Fruit fly (Drosophila melanogaster) whole organism, embryonic: ENCODE measurements around the gene CG14174.

Source experiments
- Adf1 ChIP-seq: fragments of 200-800 bp; sonication (Bioruptor generic); IDR thresholded peaks from 2 replicates; pipeline ENCODE4 v1.3.6; 2022; ENCODE audit warnings: missing biosample characterization, missing genetic modification characterization
- Aef1 ChIP-seq: fragments of 200-800 bp; sonication (Bioruptor generic); IDR thresholded peaks from 3 replicates; pipeline ENCODE4 v1.3.6; 2022; ENCODE audit warnings: missing biosample characterization, missing genetic modification characterization
- Blimp-1 ChIP-seq: fragments of 200-800 bp; sonication (Bioruptor generic); optimal IDR thresholded peaks from 3 replicates; lab custom pipeline; 2018; ENCODE audit warnings: missing biosample characterization, missing genetic modification characterization, mild to moderate bottlenecking, moderate library complexity, missing genetic modification reagents
- CG10543 ChIP-seq: fragments of 200-800 bp; sonication (Bioruptor generic); optimal IDR thresholded peaks from 3 replicates; lab custom pipeline; 2017; ENCODE audit warnings: missing biosample characterization, mild to moderate bottlenecking, missing genetic modification characterization, moderate library complexity
- CG11085 ChIP-seq: fragments of 200-800 bp; sonication (Bioruptor generic); IDR thresholded peaks from 2 replicates; pipeline ENCODE4 v1.3.6; 2022; ENCODE audit warnings: missing biosample characterization, missing genetic modification characterization
- CG11696 ChIP-seq: fragments of 200-800 bp; sonication (Bioruptor generic); IDR thresholded peaks from 2 replicates; pipeline ENCODE4 v1.3.6; 2022; ENCODE audit warnings: missing biosample characterization, missing genetic modification characterization
- CG13287 ChIP-seq: fragments of 200-800 bp; sonication (Bioruptor generic); IDR thresholded peaks from 2 replicates; pipeline ENCODE4 v1.3.6; 2022; ENCODE audit warnings: missing biosample characterization, missing genetic modification characterization; ENCODE audit not compliant: partially characterized antibody
- CG13296 ChIP-seq: fragments of 200-800 bp; sonication (Bioruptor generic); optimal IDR thresholded peaks from 3 replicates; lab custom pipeline; 2018; ENCODE audit warnings: missing biosample characterization, mild to moderate bottlenecking, missing genetic modification characterization
- CG15073 ChIP-seq: fragments of 200-800 bp; sonication (Bioruptor generic); optimal IDR thresholded peaks from 2 replicates; lab custom pipeline; 2016; ENCODE audit warnings: missing biosample characterization, missing genetic modification characterization
- CG15269 ChIP-seq: fragments of 200-800 bp; sonication (Bioruptor generic); optimal IDR thresholded peaks from 2 replicates; lab custom pipeline; 2018; ENCODE audit warnings: missing biosample characterization, mild to moderate bottlenecking, missing genetic modification characterization, moderate library complexity
- CG17385 ChIP-seq: fragments of 200-800 bp; sonication (Bioruptor generic); optimal IDR thresholded peaks from 3 replicates; lab custom pipeline; 2018; ENCODE audit warnings: missing biosample characterization, mild to moderate bottlenecking, missing genetic modification characterization
- CG17912 ChIP-seq: fragments of 200-800 bp; sonication (Bioruptor generic); optimal IDR thresholded peaks from 2 replicates; lab custom pipeline; 2018; ENCODE audit warnings: missing biosample characterization, mild to moderate bottlenecking, missing genetic modification characterization
- CG1832 ChIP-seq: fragments of 200-800 bp; sonication (Bioruptor generic); optimal IDR thresholded peaks from 2 replicates; lab custom pipeline; 2017; ENCODE audit warnings: missing biosample characterization, mild to moderate bottlenecking, missing genetic modification characterization, inconsistent platforms
- CG4707 ChIP-seq: fragments of 200-800 bp; sonication (Bioruptor generic); optimal IDR thresholded peaks from 2 replicates; lab custom pipeline; 2018; ENCODE audit warnings: missing biosample characterization, mild to moderate bottlenecking, missing genetic modification characterization, moderate library complexity
- CG8924 ChIP-seq: fragments of 200-800 bp; optimal IDR thresholded peaks from 3 replicates; lab custom pipeline; 2019; ENCODE audit warnings: missing biosample characterization, mild to moderate bottlenecking, missing genetic modification characterization, moderate library complexity
- CHES-1-like ChIP-seq: fragments of 200-800 bp; sonication (Bioruptor generic); optimal IDR thresholded peaks from 2 replicates; lab custom pipeline; 2016; ENCODE audit warnings: missing biosample characterization, missing genetic modification characterization
- Deaf1 ChIP-seq: fragments of 200-800 bp; optimal IDR thresholded peaks from 3 replicates; lab custom pipeline; 2019; ENCODE audit warnings: missing biosample characterization, mild to moderate bottlenecking, missing genetic modification characterization, moderate library complexity
- Doc3 ChIP-seq: fragments of 200-800 bp; sonication (Bioruptor generic); IDR thresholded peaks from 3 replicates; pipeline ENCODE4 v1.3.6; 2022; ENCODE audit warnings: missing biosample characterization, missing genetic modification characterization; ENCODE audit not compliant: partially characterized antibody
- Fer1 ChIP-seq: fragments of 200-800 bp; sonication (Bioruptor generic); optimal IDR thresholded peaks from 2 replicates; lab custom pipeline; 2017; ENCODE audit warnings: missing biosample characterization, mild to moderate bottlenecking, missing genetic modification characterization
- Hmr ChIP-seq: fragments of 200-800 bp; sonication (Bioruptor generic); optimal IDR thresholded peaks from 3 replicates; lab custom pipeline; 2017; ENCODE audit warnings: mild to moderate bottlenecking, missing biosample characterization, missing genetic modification reagents, missing genetic modification characterization
- Hsf ChIP-seq: fragments of 200-800 bp; sonication (Bioruptor generic); optimal IDR thresholded peaks from 3 replicates; lab custom pipeline; 2016; ENCODE audit warnings: missing biosample characterization, missing genetic modification characterization
- MTF-1 ChIP-seq: fragments of 200-800 bp; sonication (Bioruptor generic); optimal IDR thresholded peaks from 2 replicates; lab custom pipeline; 2018; ENCODE audit warnings: missing biosample characterization, mild to moderate bottlenecking, missing genetic modification characterization, borderline replicate concordance
- Mrtf ChIP-seq: fragments of 200-800 bp; sonication (Bioruptor generic); IDR thresholded peaks from 3 replicates; pipeline ENCODE4 v1.3.6; 2022; ENCODE audit warnings: missing biosample characterization, missing genetic modification characterization
- NfI ChIP-seq: fragments of 200-800 bp; sonication (Bioruptor generic); optimal IDR thresholded peaks from 3 replicates; lab custom pipeline; 2018; ENCODE audit warnings: missing biosample characterization, mild to moderate bottlenecking, missing genetic modification characterization, moderate library complexity
- Scr ChIP-seq: fragments of 200-800 bp; sonication (Bioruptor generic); IDR thresholded peaks from 2 replicates; pipeline ENCODE4 v1.3.6; 2022; ENCODE audit warnings: missing biosample characterization, missing genetic modification characterization; ENCODE audit not compliant: partially characterized antibody
- Trl ChIP-seq, 3 experiments: fragments of >200 bp in 2 of 3; fragments of 200-800 bp in 1 of 3; sonication (Bioruptor generic) in 1 of 3; optimal IDR thresholded peaks; 2 replicates in 1 of 3; 3 replicates in 2 of 3; lab custom pipeline; 2016 to 2017; ENCODE audit warnings: missing biosample characterization in 1 of 3, missing genetic modification characterization in 1 of 3
- abd-A ChIP-seq: fragments of 200-800 bp; sonication (Bioruptor generic); optimal IDR thresholded peaks from 3 replicates; lab custom pipeline; 2019; ENCODE audit warnings: missing biosample characterization, mild to moderate bottlenecking, missing genetic modification characterization, moderate library complexity
- chinmo ChIP-seq: fragments of 200-800 bp; sonication (Bioruptor generic); IDR thresholded peaks from 4 replicates; pipeline ENCODE4 v1.3.6; 2022; ENCODE audit warnings: missing biosample characterization, missing genetic modification characterization; ENCODE audit not compliant: partially characterized antibody
- corto ChIP-seq: fragments of 200-800 bp; sonication (Bioruptor generic); optimal IDR thresholded peaks from 2 replicates; lab custom pipeline; 2016; ENCODE audit warnings: missing biosample characterization, mild to moderate bottlenecking, missing genetic modification characterization, moderate library complexity
- crp ChIP-seq, 2 experiments: fragments of 200-800 bp; sonication (Bioruptor generic); optimal IDR thresholded peaks; 2 replicates in 1 of 2; 3 replicates in 1 of 2; lab custom pipeline; 2017; ENCODE audit warnings: missing biosample characterization in 2 of 2, missing genetic modification characterization in 2 of 2, mild to moderate bottlenecking in 1 of 2, moderate library complexity in 1 of 2
- ems ChIP-seq: fragments of 200-800 bp; sonication (Bioruptor generic); optimal IDR thresholded peaks from 3 replicates; lab custom pipeline; 2016; ENCODE audit warnings: missing biosample characterization, missing genetic modification characterization
- eve ChIP-seq, 2 experiments: fragments of >200 bp; optimal IDR thresholded peaks; 2 replicates each; lab custom pipeline; 2017; ENCODE audit warnings: missing biosample characterization in 2 of 2, missing genetic modification characterization in 2 of 2
- gro ChIP-seq: fragments of 200-800 bp; sonication (Bioruptor generic); optimal IDR thresholded peaks from 2 replicates; lab custom pipeline; 2016; ENCODE audit warnings: missing biosample characterization, missing genetic modification characterization
- lab ChIP-seq: fragments of 200-800 bp; sonication (Bioruptor generic); optimal IDR thresholded peaks from 3 replicates; lab custom pipeline; 2017; ENCODE audit warnings: missing biosample characterization, missing genetic modification characterization, mild to moderate bottlenecking, moderate library complexity, missing genetic modification reagents
- lola ChIP-seq, 3 experiments: fragments of >200 bp in 2 of 3; fragments of 200-800 bp in 1 of 3; sonication (Bioruptor generic) in 1 of 3; optimal IDR thresholded peaks; 2 replicates each; lab custom pipeline; 2017 to 2019; ENCODE audit warnings: missing biosample characterization in 3 of 3, missing genetic modification characterization in 3 of 3, mild to moderate bottlenecking in 1 of 3, moderate library complexity in 1 of 3
- mirr ChIP-seq: fragments of 200-800 bp; sonication (Bioruptor generic); optimal IDR thresholded peaks from 3 replicates; lab custom pipeline; 2018; ENCODE audit warnings: missing biosample characterization, mild to moderate bottlenecking, missing genetic modification characterization
- odd ChIP-seq: fragments of 200-800 bp; sonication (Bioruptor generic); optimal IDR thresholded peaks from 2 replicates; lab custom pipeline; 2017; ENCODE audit warnings: missing biosample characterization, mild to moderate bottlenecking, missing genetic modification characterization
- pzg ChIP-seq: fragments of 200-800 bp; sonication (Bioruptor generic); optimal IDR thresholded peaks from 3 replicates; lab custom pipeline; 2018; ENCODE audit warnings: missing biosample characterization, mild to moderate bottlenecking, missing genetic modification characterization, moderate library complexity
- repo ChIP-seq: fragments of 200-800 bp; sonication (Bioruptor generic); optimal IDR thresholded peaks from 2 replicates; lab custom pipeline; 2016; ENCODE audit warnings: missing biosample characterization, missing genetic modification characterization
- rib ChIP-seq: fragments of 200-800 bp; sonication (Bioruptor generic); IDR thresholded peaks from 2 replicates; pipeline ENCODE4 v1.3.6; 2022; ENCODE audit warnings: missing biosample characterization, missing genetic modification characterization
- sqz ChIP-seq: fragments of 200-800 bp; sonication (Bioruptor generic); optimal IDR thresholded peaks from 3 replicates; lab custom pipeline; 2018; ENCODE audit warnings: missing biosample characterization, mild to moderate bottlenecking, missing genetic modification characterization
- stwl ChIP-seq: fragments of 200-800 bp; sonication (Bioruptor generic); optimal IDR thresholded peaks from 3 replicates; lab custom pipeline; 2018; ENCODE audit warnings: missing biosample characterization, mild to moderate bottlenecking, missing genetic modification characterization, moderate library complexity
- tup ChIP-seq: fragments of 200-800 bp; sonication (Bioruptor generic); optimal IDR thresholded peaks from 2 replicates; lab custom pipeline; 2016; ENCODE audit warnings: missing biosample characterization, mild to moderate bottlenecking, missing genetic modification characterization, moderate library complexity
- wor ChIP-seq: fragments of 200-800 bp; sonication (Bioruptor generic); IDR thresholded peaks from 2 replicates; pipeline ENCODE4 v1.3.6; 2022; ENCODE audit warnings: missing biosample characterization, missing genetic modification characterization
- yki ChIP-seq: fragments of >200 bp; optimal IDR thresholded peaks from 3 replicates; lab custom pipeline; 2018
- zen2 ChIP-seq: fragments of 200-800 bp; sonication (Bioruptor generic); IDR thresholded peaks from 3 replicates; pipeline ENCODE4 v1.3.6; 2022; ENCODE audit warnings: missing biosample characterization, missing genetic modification characterization; ENCODE audit not compliant: partially characterized antibody

Gene CG14174

DNA sequence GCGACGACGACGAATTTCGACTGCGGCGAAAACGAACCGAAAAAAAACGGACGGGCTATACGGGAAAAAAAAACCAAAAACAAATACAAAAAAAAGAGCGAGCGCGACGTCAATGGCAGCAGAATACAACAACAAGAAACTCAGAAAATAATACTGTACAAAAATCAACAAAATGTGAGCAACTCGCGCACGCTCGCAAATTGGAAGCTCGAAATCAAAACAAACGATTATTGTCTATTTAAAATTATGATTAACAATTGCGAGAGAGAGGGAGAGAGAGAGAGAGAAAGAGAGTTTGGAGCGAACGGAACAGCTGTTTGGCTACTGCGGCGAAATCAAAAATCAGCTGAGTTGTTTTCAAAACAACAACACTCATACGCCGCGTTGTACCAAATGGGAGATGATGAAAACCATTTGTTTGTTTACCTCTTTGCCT, 43.6 kb upstream of the CG14174 start (continued):
- TF ChIP-seq lola (GFP tag; optimal IDR thresholded peaks at IDR 0.05; lab: Kevin White, UChicago) (no peak), CG17385 (GFP tag; lab: Kevin White, UChicago) (peak; percentile 22), Blimp-1 (GFP tag; lab: Kevin White, UChicago) (no peak), Fer1 (GFP tag; lab: Kevin White, UChicago) (peak; percentile 49), eve (GFP tag; optimal IDR thresholded peaks at IDR 0.05; lab: Kevin White, UChicago) (peak in 1 of 2 experiments; percentile 23), Scr (0 out of 2 replicates have a peak, but pooled peaks have one; percentile 20), CG11696 (GFP tag; lab: Robert Waterston, UW) (no peak), wor (GFP tag; lab: Robert Waterston, UW) (no peak), mirr (GFP tag; lab: Kevin White, UChicago) (peak; percentile 6), CG8924 (tag; lab: Kevin White, UChicago) (peak; percentile 23), ems (GFP tag; lab: Kevin White, UChicago) (no peak), Doc3 (peak; percentile 56; the same call in 2 of the 3 replicates), zen2 (GFP tag; lab: Robert Waterston, UW) (peak; percentile 67; the same call in 2 of the 3 replicates), Mrtf (GFP tag; lab: Robert Waterston, UW) (no peak), corto (peak; percentile 55), Trl (optimal IDR thresholded peaks at IDR 0.05; lab: Kevin White, UChicago) (peak; percentile 64 to 98), Trl (GFP tag; optimal IDR thresholded peaks at IDR 0.05; lab: Kevin White, UChicago) (peak; percentile 18), chinmo (GFP tag; lab: Robert Waterston, UW) (peak; percentile 77; the same call in 1 of the 4 replicates), CG17912 (GFP tag; lab: Kevin White, UChicago) (no peak), lab (GFP tag; lab: Kevin White, UChicago) (peak; percentile 19), stwl (no peak), rib (no peak), abd-A (peak; percentile 92), CG13296 (peak; percentile 46), CG15269 (tag; lab: Kevin White, UChicago) (peak; percentile 47), Adf1 (GFP tag; lab: Robert Waterston, UW) (peak; percentile 70; the same call in 1 of the 2 replicates), tup (GFP tag; lab: Kevin White, UChicago) (no peak), Hsf (GFP tag; lab: Kevin White, UChicago) (no peak), MTF-1 (GFP tag; lab: Kevin White, UChicago) (peak; percentile 15), repo (no peak), NfI (GFP tag; lab: Kevin White, UChicago) (no peak), CG13287 (GFP tag; lab: Robert Waterston, UW) (peak; percentile 72), odd (GFP tag; lab: Kevin White, UChicago) (no peak), CG11085 (no peak), sqz (GFP tag; lab: Kevin White, UChicago) (peak; percentile 90), Deaf1 (peak; percentile 62), Hmr (GFP tag; lab: Kevin White, UChicago) (peak; percentile 19), pzg (GFP tag; lab: Kevin White, UChicago) (no peak), CG1832 (no peak), crp (GFP tag; optimal IDR thresholded peaks at IDR 0.05; lab: Kevin White, UChicago) (peak in 1 of 2 experiments; percentile 81), CG4707 (GFP tag; lab: Kevin White, UChicago) (no peak), Aef1 (GFP tag; lab: Robert Waterston, UW) (peak; percentile 19; the same call in 1 of the 3 replicates), CHES-1-like (GFP tag; lab: Kevin White, UChicago) (no peak), CG10543 (peak; percentile 66), gro (peak; percentile 8), CG15073 (GFP tag; lab: Kevin White, UChicago) (no peak), yki (lab: Kevin White, UChicago) (no peak)
